Fruit fly (Drosophila melanogaster) whole organism, embryonic: ENCODE results near the gene CG13893.

Experiments
- Atf-2 ChIP-seq: fragments of 200-800 bp; sonication (Bioruptor generic); optimal IDR thresholded peaks from 2 replicates; lab custom pipeline; 2016; ENCODE audit warnings: missing biosample characterization, missing genetic modification characterization
- B-H1 ChIP-seq: fragments of 200-800 bp; sonication (Bioruptor generic); IDR thresholded peaks from 3 replicates; pipeline ENCODE4 v1.3.6; 2022; ENCODE audit warnings: missing biosample characterization, missing genetic modification characterization
- C15 ChIP-seq: fragments of 200-800 bp; sonication (Bioruptor generic); IDR thresholded peaks from 3 replicates; pipeline ENCODE4 v1.3.6; 2022; ENCODE audit warnings: missing biosample characterization, missing genetic modification characterization
- CG1024 ChIP-seq: fragments of 200-800 bp; sonication (Bioruptor generic); IDR thresholded peaks from 2 replicates; pipeline ENCODE4 v1.3.6; 2022; ENCODE audit warnings: missing biosample characterization, missing genetic modification characterization
- CG10654 ChIP-seq: fragments of 200-800 bp; sonication (Bioruptor generic); optimal IDR thresholded peaks from 2 replicates; lab custom pipeline; 2016; ENCODE audit warnings: missing biosample characterization, missing genetic modification characterization
- CG11456 ChIP-seq: fragments of 200-800 bp; sonication (Bioruptor generic); IDR thresholded peaks from 3 replicates; pipeline ENCODE4 v1.3.6; 2022; ENCODE audit warnings: missing biosample characterization, missing genetic modification characterization
- CG12769 ChIP-seq: fragments of 200-800 bp; sonication (Bioruptor generic); optimal IDR thresholded peaks from 2 replicates; lab custom pipeline; 2019; ENCODE audit warnings: missing biosample characterization, mild to moderate bottlenecking, missing genetic modification characterization, moderate library complexity
- CG14014 ChIP-seq: fragments of 200-800 bp; sonication (Bioruptor generic); IDR thresholded peaks from 2 replicates; pipeline ENCODE4 v1.3.6; 2022; ENCODE audit warnings: missing biosample characterization, missing genetic modification characterization
- CG15269 ChIP-seq: fragments of 200-800 bp; sonication (Bioruptor generic); optimal IDR thresholded peaks from 2 replicates; lab custom pipeline; 2018; ENCODE audit warnings: missing biosample characterization, mild to moderate bottlenecking, missing genetic modification characterization, moderate library complexity
- CG1529 ChIP-seq: fragments of 200-800 bp; sonication (Bioruptor generic); optimal IDR thresholded peaks from 3 replicates; lab custom pipeline; 2018; ENCODE audit warnings: missing biosample characterization, missing genetic modification characterization
- CG16813 ChIP-seq: fragments of 200-800 bp; sonication (Bioruptor generic); IDR thresholded peaks from 3 replicates; pipeline ENCODE4 v1.3.6; 2022; ENCODE audit warnings: missing biosample characterization, missing genetic modification characterization; ENCODE audit not compliant: partially characterized antibody
- CG17328 ChIP-seq: fragments of 200-800 bp; sonication (Bioruptor generic); IDR thresholded peaks from 2 replicates; pipeline ENCODE4 v1.3.6; 2022; ENCODE audit warnings: missing biosample characterization, missing genetic modification characterization
- CG17612 ChIP-seq: fragments of 200-800 bp; sonication (Bioruptor generic); IDR thresholded peaks from 2 replicates; pipeline ENCODE4 v1.3.6; 2022; ENCODE audit warnings: missing biosample characterization, missing genetic modification characterization
- CG3065 ChIP-seq: fragments of 200-800 bp; sonication (Bioruptor generic); optimal IDR thresholded peaks from 2 replicates; lab custom pipeline; 2016; ENCODE audit warnings: missing biosample characterization, missing genetic modification characterization
- CG31388 ChIP-seq: fragments of 200-800 bp; sonication (Bioruptor generic); optimal IDR thresholded peaks from 2 replicates; lab custom pipeline; 2016; ENCODE audit warnings: missing biosample characterization, missing genetic modification characterization
- CG4424 ChIP-seq: fragments of 200-800 bp; sonication (Bioruptor generic); optimal IDR thresholded peaks from 3 replicates; lab custom pipeline; 2016; ENCODE audit warnings: missing biosample characterization, missing genetic modification characterization
- CG7963 ChIP-seq: fragments of 200-800 bp; sonication (Bioruptor generic); IDR thresholded peaks from 3 replicates; pipeline ENCODE4 v1.3.6; 2022; ENCODE audit warnings: missing biosample characterization, missing genetic modification characterization; ENCODE audit not compliant: partially characterized antibody
- CG8281 ChIP-seq: fragments of 200-800 bp; sonication (Bioruptor generic); optimal IDR thresholded peaks from 2 replicates; lab custom pipeline; 2018; ENCODE audit warnings: missing biosample characterization, mild to moderate bottlenecking, missing genetic modification characterization, moderate library complexity
- CG9437 ChIP-seq: fragments of 200-800 bp; sonication (Bioruptor generic); optimal IDR thresholded peaks from 2 replicates; lab custom pipeline; 2018; ENCODE audit warnings: missing biosample characterization, mild to moderate bottlenecking, missing genetic modification characterization
- D ChIP-seq, 2 experiments: fragments of 200-800 bp in 1 of 2; fragments of >200 bp in 1 of 2; sonication (Bioruptor generic) in 1 of 2; optimal IDR thresholded peaks; 2 replicates in 1 of 2; 3 replicates in 1 of 2; lab custom pipeline; 2017; ENCODE audit warnings: mild to moderate bottlenecking in 1 of 2, missing biosample characterization in 1 of 2, missing genetic modification characterization in 1 of 2, missing genetic modification reagents in 1 of 2
- Doc3 ChIP-seq: fragments of 200-800 bp; sonication (Bioruptor generic); IDR thresholded peaks from 3 replicates; pipeline ENCODE4 v1.3.6; 2022; ENCODE audit warnings: missing biosample characterization, missing genetic modification characterization; ENCODE audit not compliant: partially characterized antibody
- Drgx ChIP-seq: fragments of 200-800 bp; sonication (Bioruptor generic); IDR thresholded peaks from 2 replicates; pipeline ENCODE4 v1.3.6; 2022; ENCODE audit warnings: missing biosample characterization, missing genetic modification characterization
- E2f2 ChIP-seq: fragments of 200-800 bp; sonication (Bioruptor generic); IDR thresholded peaks from 2 replicates; pipeline ENCODE4 v1.3.6; 2022; ENCODE audit warnings: missing biosample characterization, missing genetic modification characterization
- GATAe ChIP-seq: fragments of 200-800 bp; sonication (Bioruptor generic); conservative IDR thresholded peaks from 2 replicates; pipeline ENCODE4 v1.3.6; 2022; ENCODE audit warnings: missing biosample characterization, missing genetic modification characterization
- H15 ChIP-seq: fragments of 200-800 bp; sonication (Bioruptor generic); IDR thresholded peaks from 3 replicates; pipeline ENCODE4 v1.3.6; 2022; ENCODE audit warnings: missing biosample characterization, missing genetic modification characterization
- Med ChIP-seq: fragments of 200-800 bp; sonication (Bioruptor generic); peaks from one replicate; lab custom pipeline; 2016; ENCODE audit warnings: missing biosample characterization, missing genetic modification characterization, mild to moderate bottlenecking, inconsistent platforms, moderate library complexity
- Mes4 ChIP-seq: fragments of 200-800 bp; sonication (Bioruptor generic); optimal IDR thresholded peaks from 2 replicates; lab custom pipeline; 2016; ENCODE audit warnings: missing biosample characterization, missing genetic modification characterization
- NFAT ChIP-seq: fragments of 200-800 bp; sonication (Bioruptor generic); IDR thresholded peaks from 2 replicates; pipeline ENCODE4 v1.3.6; 2022; ENCODE audit warnings: missing biosample characterization, missing genetic modification characterization
- Stat92E ChIP-seq, 3 experiments: fragments of >200 bp in 2 of 3; fragments of 200-800 bp in 1 of 3; sonication (Bioruptor generic) in 1 of 3; optimal IDR thresholded peaks; 2 replicates each; lab custom pipeline; 2017 to 2019; ENCODE audit warnings: missing biosample characterization in 3 of 3, missing genetic modification characterization in 3 of 3, mild to moderate bottlenecking in 1 of 3, moderate library complexity in 1 of 3
- bigmax ChIP-seq: fragments of 200-800 bp; sonication (Bioruptor generic); optimal IDR thresholded peaks from 2 replicates; lab custom pipeline; 2018; ENCODE audit warnings: missing biosample characterization, mild to moderate bottlenecking, missing genetic modification characterization
- bsh ChIP-seq, 2 experiments: fragments of 200-800 bp; sonication (Bioruptor generic); optimal IDR thresholded peaks; 2 replicates each; lab custom pipeline; 2017 to 2018; ENCODE audit warnings: mild to moderate bottlenecking in 2 of 2, missing biosample characterization in 2 of 2, missing genetic modification characterization in 2 of 2, moderate library complexity in 1 of 2
- chinmo ChIP-seq: fragments of 200-800 bp; sonication (Bioruptor generic); IDR thresholded peaks from 4 replicates; pipeline ENCODE4 v1.3.6; 2022; ENCODE audit warnings: missing biosample characterization, missing genetic modification characterization; ENCODE audit not compliant: partially characterized antibody
- corto ChIP-seq: fragments of 200-800 bp; sonication (Bioruptor generic); optimal IDR thresholded peaks from 2 replicates; lab custom pipeline; 2016; ENCODE audit warnings: missing biosample characterization, mild to moderate bottlenecking, missing genetic modification characterization, moderate library complexity
- crol ChIP-seq: fragments of 200-800 bp; sonication (Bioruptor generic); IDR thresholded peaks from 2 replicates; pipeline ENCODE4 v1.3.6; 2022; ENCODE audit warnings: missing biosample characterization, missing genetic modification characterization
- disco-r ChIP-seq: fragments of 200-800 bp; sonication (Bioruptor generic); optimal IDR thresholded peaks from 2 replicates; lab custom pipeline; 2016; ENCODE audit warnings: missing biosample characterization, missing genetic modification characterization
- eve ChIP-seq, 2 experiments: fragments of >200 bp; optimal IDR thresholded peaks; 2 replicates each; lab custom pipeline; 2017; ENCODE audit warnings: missing biosample characterization in 2 of 2, missing genetic modification characterization in 2 of 2
- ham ChIP-seq: fragments of 200-800 bp; sonication (Bioruptor generic); IDR thresholded peaks from 2 replicates; pipeline ENCODE4 v1.3.6; 2022; ENCODE audit warnings: missing biosample characterization, missing genetic modification characterization
- her ChIP-seq: fragments of 200-800 bp; sonication (Bioruptor generic); optimal IDR thresholded peaks from 2 replicates; lab custom pipeline; 2016; ENCODE audit warnings: missing biosample characterization, missing genetic modification characterization
- lov ChIP-seq, 2 experiments: fragments of 200-800 bp in 1 of 2; fragments of >200 bp in 1 of 2; sonication (Bioruptor generic) in 1 of 2; IDR thresholded peaks in 1 of 2; optimal IDR thresholded peaks in 1 of 2; 2 replicates in 1 of 2; 3 replicates in 1 of 2; pipeline versions ENCODE4 v1.3.6 to Lab custom; 2017 to 2022; ENCODE audit warnings: missing biosample characterization in 1 of 2, missing genetic modification characterization in 1 of 2
- onecut ChIP-seq: fragments of 200-800 bp; sonication (Bioruptor generic); IDR thresholded peaks from 2 replicates; pipeline ENCODE4 v1.3.6; 2022; ENCODE audit warnings: missing biosample characterization, missing genetic modification characterization
- pb ChIP-seq: fragments of 200-800 bp; sonication (Bioruptor generic); optimal IDR thresholded peaks from 3 replicates; lab custom pipeline; 2016; ENCODE audit warnings: missing biosample characterization, missing genetic modification characterization
- rib ChIP-seq: fragments of 200-800 bp; sonication (Bioruptor generic); IDR thresholded peaks from 2 replicates; pipeline ENCODE4 v1.3.6; 2022; ENCODE audit warnings: missing biosample characterization, missing genetic modification characterization
- row ChIP-seq: fragments of 200-800 bp; sonication (Bioruptor generic); IDR thresholded peaks from 3 replicates; pipeline ENCODE4 v1.3.6; 2022; ENCODE audit warnings: missing biosample characterization, missing genetic modification characterization
- sd ChIP-seq: fragments of 200-800 bp; sonication (Bioruptor generic); optimal IDR thresholded peaks from 3 replicates; lab custom pipeline; 2018; ENCODE audit warnings: missing biosample characterization, mild to moderate bottlenecking, missing genetic modification characterization, moderate library complexity
- sens ChIP-seq: fragments of 200-800 bp; sonication (Bioruptor generic); peaks from one replicate; lab custom pipeline; 2016; ENCODE audit warnings: missing biosample characterization, missing genetic modification characterization
- shn ChIP-seq: fragments of 200-800 bp; sonication (Bioruptor generic); optimal IDR thresholded peaks from 3 replicates; lab custom pipeline; 2016; ENCODE audit warnings: missing biosample characterization, missing genetic modification characterization
- sim ChIP-seq: fragments of 200-800 bp; sonication (Bioruptor generic); IDR thresholded peaks from 2 replicates; pipeline ENCODE4 v1.3.6; 2022; ENCODE audit warnings: missing biosample characterization, missing genetic modification characterization
- sr ChIP-seq: fragments of 200-800 bp; sonication (Bioruptor generic); IDR thresholded peaks from 3 replicates; pipeline ENCODE4 v1.3.6; 2022; ENCODE audit warnings: missing biosample characterization, missing genetic modification characterization

CG13893 gene

dm6 chr3L:610765-611164 is 7.0 kb upstream of the CG13893 start:
- TF ChIP-seq CG1024 (GFP tag; lab: Robert Waterston, UW) (0 out of 2 replicates have a peak, but pooled peaks have one; percentile 6), CG12769 (tag; lab: Kevin White, UChicago) (peak; percentile 49), CG11456 (GFP tag; lab: Robert Waterston, UW) (0 out of 3 replicates have a peak, but pooled peaks have one; percentile 15), disco-r (GFP tag; lab: Kevin White, UChicago) (no peak), CG17612 (0 out of 2 replicates have a peak, but pooled peaks have one; percentile 16), NFAT (GFP tag; lab: Robert Waterston, UW) (0 out of 2 replicates have a peak, but pooled peaks have one; percentile 8), sr (peak; percentile 91), sens (GFP tag; lab: Kevin White, UChicago) (peak; percentile 45), crol (peak; percentile 75), CG8281 (tag; lab: Kevin White, UChicago) (no peak), sd (tag; lab: Kevin White, UChicago) (peak; percentile 80), CG17328 (GFP tag; lab: Robert Waterston, UW) (0 out of 2 replicates have a peak, but pooled peaks have one; percentile 4), row (GFP tag; lab: Robert Waterston, UW) (no peak), CG31388 (GFP tag; lab: Kevin White, UChicago) (no peak)

- no peak for TF ChIP-seq Mes4
- peak in 1 of 2 experiments; percentile 30 for TF ChIP-seq bsh (GFP tag; optimal IDR thresholded peaks at IDR 0.05; lab: Kevin White, UChicago)
- TF ChIP-seq CG14014 (GFP tag; lab: Robert Waterston, UW), result no peak
- TF ChIP-seq sd (tag; lab: Kevin White, UChicago), result peak; percentile 30
- no peak for TF ChIP-seq onecut (GFP tag; lab: Robert Waterston, UW)
- TF ChIP-seq crol, result 0 out of 2 replicates have a peak, but pooled peaks have one; percentile 30
- TF ChIP-seq C15, result no peak
- TF ChIP-seq Med (GFP tag; lab: Kevin White, UChicago), result peak; percentile 23
- TF ChIP-seq eve (GFP tag; optimal IDR thresholded peaks at IDR 0.05; lab: Kevin White, UChicago), result no peak
- peak in 1 of 3 experiments; percentile 76 for TF ChIP-seq Stat92E (GFP tag; optimal IDR thresholded peaks at IDR 0.05; lab: Kevin White, UChicago)
- TF ChIP-seq chinmo (GFP tag; lab: Robert Waterston, UW), result no peak
- no peak for TF ChIP-seq B-H1
These were observed 5.4 kb upstream of the CG13893 start for dm6 chr3L:609163-609562.

dm6 chr3L:608362-608761 is 4.6 kb upstream of the CG13893 start:
- no peak for TF ChIP-seq CG15269 (tag; lab: Kevin White, UChicago)
- no peak for TF ChIP-seq sim (GFP tag; lab: Robert Waterston, UW)
- no peak for TF ChIP-seq GATAe (GFP tag; lab: Robert Waterston, UW)
- no peak for TF ChIP-seq Stat92E (GFP tag; optimal IDR thresholded peaks at IDR 0.05; lab: Kevin White, UChicago)
- TF ChIP-seq lov (optimal IDR thresholded peaks at IDR 0.05; lab: Kevin White, UChicago), result no peak
- no peak for TF ChIP-seq lov (GFP tag; IDR thresholded peaks at IDR 0.05; lab: Robert Waterston, UW)
- no peak for TF ChIP-seq CG7963 (GFP tag; lab: Robert Waterston, UW)
- no peak for TF ChIP-seq E2f2 (GFP tag; lab: Robert Waterston, UW)
- TF ChIP-seq CG1529 (GFP tag; lab: Kevin White, UChicago), result no peak
- no peak for TF ChIP-seq ham (GFP tag; lab: Robert Waterston, UW)
- peak; percentile 57 for TF ChIP-seq corto (GFP tag; lab: Kevin White, UChicago)
- no peak for TF ChIP-seq rib (GFP tag; lab: Robert Waterston, UW)
- no peak for TF ChIP-seq pb (GFP tag; lab: Kevin White, UChicago)
- TF ChIP-seq CG16813 (GFP tag; lab: Robert Waterston, UW), result no peak
- TF ChIP-seq bigmax (GFP tag; lab: Kevin White, UChicago), result no peak
- TF ChIP-seq CG10654 (GFP tag; lab: Kevin White, UChicago), result no peak
- TF ChIP-seq Doc3 (GFP tag; lab: Robert Waterston, UW), result no peak
- no peak for TF ChIP-seq CG9437 (GFP tag; lab: Kevin White, UChicago)
- TF ChIP-seq CG3065 (GFP tag; lab: Kevin White, UChicago), result no peak
- no peak for TF ChIP-seq Atf-2 (GFP tag; lab: Kevin White, UChicago)
- TF ChIP-seq H15 (GFP tag; lab: Robert Waterston, UW), result no peak
- TF ChIP-seq CG4424 (GFP tag; lab: Kevin White, UChicago), result no peak
- TF ChIP-seq her, result no peak
- TF ChIP-seq Drgx (GFP tag; lab: Robert Waterston, UW), result peak; percentile 67; the same call in 1 of the 2 replicates
- TF ChIP-seq sens (GFP tag; lab: Kevin White, UChicago), result no peak
- TF ChIP-seq D (optimal IDR thresholded peaks at IDR 0.05; lab: Kevin White, UChicago), result no peak
- TF ChIP-seq D (GFP tag; optimal IDR thresholded peaks at IDR 0.05; lab: Kevin White, UChicago), result no peak
- TF ChIP-seq shn (GFP tag; lab: Kevin White, UChicago), result no peak
